Worm (Caenorhabditis elegans): ENCODE measurements around the gene dyrb-1.

dyrb-1 gene

ce11 chrII:9130339-9130738, 23.4 kb upstream of the dyrb-1 start:
- peak; percentile 56 for TF ChIP-seq dsc-1 (tag; optimal IDR thresholded peaks at IDR 0.05)
- TF ChIP-seq Y116A8C.19 (tag; optimal IDR thresholded peaks at IDR 0.05; ENCODE audit: borderline replicate concordance): no peak
- TF ChIP-seq lin-14 (GFP tag; optimal IDR thresholded peaks at IDR 0.05): peak; percentile 21
- TF ChIP-seq fos-1 (tag; optimal IDR thresholded peaks at IDR 0.05): peak; percentile 11
- no peak for TF ChIP-seq ets-5 (GFP tag; IDR thresholded peaks at IDR 0.05)
- TF ChIP-seq unc-130 (tag; optimal IDR thresholded peaks at IDR 0.05): no peak
- TF ChIP-seq blmp-1 (tag; optimal IDR thresholded peaks at IDR 0.05): peak; percentile 37
- peak; percentile 61 for TF ChIP-seq fkh-8 (tag; optimal IDR thresholded peaks at IDR 0.05)

- TF ChIP-seq zip-4 (GFP tag; optimal IDR thresholded peaks at IDR 0.05) (no peak), aha-1 (tag; optimal IDR thresholded peaks at IDR 0.05) (no peak), mdl-1 (tag; optimal IDR thresholded peaks at IDR 0.05) (peak in 1 of 2 experiments; percentile 2), sptf-1 (tag; optimal IDR thresholded peaks at IDR 0.05) (no peak), lin-15B (tag; optimal IDR thresholded peaks at IDR 0.05) (no peak), ces-1 (GFP tag; optimal IDR thresholded peaks at IDR 0.05) (no peak), unc-130 (tag; optimal IDR thresholded peaks at IDR 0.05) (no peak), pag-3 (tag; optimal IDR thresholded peaks at IDR 0.05; ENCODE audit: borderline replicate concordance, insufficient read depth) (no peak), rnt-1 (tag; optimal IDR thresholded peaks at IDR 0.05) (no peak), lin-39 (tag; optimal IDR thresholded peaks at IDR 0.05) (no peak), C16A3.4 (tag; optimal IDR thresholded peaks at IDR 0.05) (peak; percentile 5), isw-1 (GFP tag; IDR thresholded peaks at IDR 0.05) (no peak), tbx-2 (tag; optimal IDR thresholded peaks at IDR 0.05) (no peak), nhr-12 (tag; optimal IDR thresholded peaks at IDR 0.05) (no peak), fkh-4 (tag; optimal IDR thresholded peaks at IDR 0.05; ENCODE audit: borderline replicate concordance) (no peak), nhr-84 (tag; optimal IDR thresholded peaks at IDR 0.05) (no peak), C04F5.9 (tag; optimal IDR thresholded peaks at IDR 0.05) (no peak), lin-13 (GFP tag; optimal IDR thresholded peaks at IDR 0.05) (no peak), nhr-90 (tag; optimal IDR thresholded peaks at IDR 0.05; ENCODE audit: poor library complexity) (peak; percentile 7), alr-1 (tag; optimal IDR thresholded peaks at IDR 0.05; ENCODE audit: borderline replicate concordance) (no peak), nhr-71 (tag; optimal IDR thresholded peaks at IDR 0.05) (peak; percentile 32), nhr-85 (tag) (peak; percentile 75), dpl-1 (GFP tag; optimal IDR thresholded peaks at IDR 0.05) (no peak), lin-35 (GFP tag; optimal IDR thresholded peaks at IDR 0.05) (peak in 1 of 2 experiments; percentile 57), jun-1 (tag; optimal IDR thresholded peaks at IDR 0.05) (no peak), hpl-2 (GFP tag; optimal IDR thresholded peaks at IDR 0.05) (no peak), ztf-11 (tag; optimal IDR thresholded peaks at IDR 0.05) (no peak), aly-2 (tag; optimal IDR thresholded peaks at IDR 0.05) (no peak), lir-3 (tag; optimal IDR thresholded peaks at IDR 0.05; ENCODE audit: poor library complexity) (no peak), nhr-11 (tag; optimal IDR thresholded peaks at IDR 0.05) (no peak), vab-15 (tag; optimal IDR thresholded peaks at IDR 0.05) (no peak), nhr-28 (tag; optimal IDR thresholded peaks at IDR 0.05) (no peak), tlp-1 (tag; optimal IDR thresholded peaks at IDR 0.05) (no peak), lsy-2 (tag; optimal IDR thresholded peaks at IDR 0.05) (peak in 1 of 2 experiments; percentile 36), pqm-1 (tag; optimal IDR thresholded peaks at IDR 0.05) (no peak), zag-1 (tag; optimal IDR thresholded peaks at IDR 0.05) (no peak), mef-2 (tag; optimal IDR thresholded peaks at IDR 0.05) (no peak), sup-37 (GFP tag; optimal IDR thresholded peaks at IDR 0.05) (no peak), hlh-4 (tag; optimal IDR thresholded peaks at IDR 0.05) (no peak), nhr-20 (tag; optimal IDR thresholded peaks at IDR 0.05) (peak; percentile 39), nhr-47 (tag; optimal IDR thresholded peaks at IDR 0.05) (no peak), hlh-17 (GFP tag; optimal IDR thresholded peaks at IDR 0.05; ENCODE audit: borderline replicate concordance) (no peak), nhr-77 (tag; optimal IDR thresholded peaks at IDR 0.05) (peak; percentile 27), C34B4.2 (tag; optimal IDR thresholded peaks at IDR 0.05) (no peak), blmp-1 (tag; optimal IDR thresholded peaks at IDR 0.05) (peak; percentile 98)
These were observed 21.2 kb upstream of the dyrb-1 start for ce11 chrII:9128132-9128531.
